Fruit fly (Drosophila melanogaster) whole organism, embryonic: ENCODE measurements around the gene CG31126.

ENCODE experiments used
- Atf-2 ChIP-seq: fragments of 200-800 bp; sonication (Bioruptor generic); optimal IDR thresholded peaks from 2 replicates; lab custom pipeline; 2016; ENCODE audit warnings: missing biosample characterization, missing genetic modification characterization
- Awh ChIP-seq: fragments of 200-800 bp; sonication (Bioruptor generic); IDR thresholded peaks from 2 replicates; pipeline ENCODE4, ENCODE4 v1.3.6; 2022; ENCODE audit warnings: missing biosample characterization, missing genetic modification characterization
- Bdp1 ChIP-seq: fragments of 200-800 bp; sonication (Bioruptor generic); optimal IDR thresholded peaks from 3 replicates; lab custom pipeline; 2016; ENCODE audit warnings: missing biosample characterization, missing genetic modification characterization
- CG14965 ChIP-seq: fragments of 200-800 bp; sonication (Bioruptor generic); optimal IDR thresholded peaks from 2 replicates; lab custom pipeline; 2016; ENCODE audit warnings: missing biosample characterization, missing genetic modification characterization, borderline replicate concordance
- CG15073 ChIP-seq: fragments of 200-800 bp; sonication (Bioruptor generic); optimal IDR thresholded peaks from 2 replicates; lab custom pipeline; 2016; ENCODE audit warnings: missing biosample characterization, missing genetic modification characterization
- CG15514 ChIP-seq: fragments of 200-800 bp; sonication (Bioruptor generic); optimal IDR thresholded peaks from 3 replicates; lab custom pipeline; 2017; ENCODE audit warnings: missing biosample characterization, missing genetic modification characterization, mild to moderate bottlenecking, moderate library complexity, missing genetic modification reagents
- CG18764 ChIP-seq: fragments of 200-800 bp; sonication (Bioruptor generic); optimal IDR thresholded peaks from 3 replicates; lab custom pipeline; 2016; ENCODE audit warnings: missing biosample characterization, missing genetic modification characterization
- CG2199 ChIP-seq: fragments of 200-800 bp; sonication (Bioruptor generic); IDR thresholded peaks from 3 replicates; pipeline ENCODE4 v1.3.6; 2022; ENCODE audit warnings: missing biosample characterization, missing genetic modification characterization
- CG2678 ChIP-seq: fragments of 200-800 bp; sonication (Bioruptor generic); optimal IDR thresholded peaks from 3 replicates; lab custom pipeline; 2019; ENCODE audit warnings: missing biosample characterization, mild to moderate bottlenecking, missing genetic modification characterization, moderate library complexity
- CG34224 ChIP-seq: fragments of 200-800 bp; sonication (Bioruptor generic); IDR thresholded peaks from 3 replicates; pipeline ENCODE4 v1.3.6; 2022; ENCODE audit warnings: missing biosample characterization, missing genetic modification characterization; ENCODE audit not compliant: partially characterized antibody
- CG4404 ChIP-seq: fragments of 200-800 bp; sonication (Bioruptor generic); IDR thresholded peaks from 2 replicates; pipeline ENCODE4 v1.3.6; 2022; ENCODE audit warnings: missing biosample characterization, missing genetic modification characterization
- CG4617 ChIP-seq: fragments of 200-800 bp; sonication (Bioruptor generic); optimal IDR thresholded peaks from 3 replicates; lab custom pipeline; 2016; ENCODE audit warnings: missing biosample characterization, missing genetic modification characterization, borderline replicate concordance
- CG9932 ChIP-seq: fragments of 200-800 bp; sonication (Bioruptor generic); IDR thresholded peaks from 2 replicates; pipeline ENCODE4 v1.3.6; 2022; ENCODE audit warnings: missing biosample characterization, missing genetic modification characterization
- Doc3 ChIP-seq: fragments of 200-800 bp; sonication (Bioruptor generic); IDR thresholded peaks from 3 replicates; pipeline ENCODE4 v1.3.6; 2022; ENCODE audit warnings: missing biosample characterization, missing genetic modification characterization; ENCODE audit not compliant: partially characterized antibody
- E2f1 ChIP-seq: fragments of 200-800 bp; sonication (Bioruptor generic); IDR thresholded peaks from 2 replicates; pipeline ENCODE4 v1.3.6; 2022; ENCODE audit warnings: missing biosample characterization, missing genetic modification characterization
- Eip74EF ChIP-seq, 2 experiments: fragments of 200-800 bp in 1 of 2; fragments of >200 bp in 1 of 2; sonication (Bioruptor generic) in 1 of 2; optimal IDR thresholded peaks; 2 replicates each; lab custom pipeline; 2017 to 2019; ENCODE audit warnings: missing biosample characterization in 2 of 2, missing genetic modification characterization in 2 of 2, mild to moderate bottlenecking in 1 of 2, moderate library complexity in 1 of 2
- Gug ChIP-seq: fragments of 200-800 bp; sonication (Bioruptor generic); IDR thresholded peaks from 4 replicates; pipeline ENCODE4 v1.3.6; 2022; ENCODE audit warnings: missing biosample characterization, missing genetic modification characterization
- H2.0 ChIP-seq: fragments of 200-800 bp; sonication (Bioruptor generic); IDR thresholded peaks from 2 replicates; pipeline ENCODE4 v1.3.6; 2022; ENCODE audit warnings: missing biosample characterization, missing genetic modification characterization
- Hr78 ChIP-seq, 2 experiments: fragments of 200-800 bp in 1 of 2; fragments of >200 bp in 1 of 2; sonication (Bioruptor generic) in 1 of 2; optimal IDR thresholded peaks; 2 replicates each; lab custom pipeline; 2017 to 2019; ENCODE audit warnings: missing biosample characterization in 2 of 2, missing genetic modification characterization in 2 of 2, mild to moderate bottlenecking in 1 of 2, moderate library complexity in 1 of 2
- MBD-R2 ChIP-seq: fragments of 200-800 bp; sonication (Bioruptor generic); IDR thresholded peaks from 2 replicates; pipeline ENCODE4 v1.3.6; 2022; ENCODE audit warnings: missing biosample characterization, missing genetic modification characterization
- Mes4 ChIP-seq: fragments of 200-800 bp; sonication (Bioruptor generic); optimal IDR thresholded peaks from 2 replicates; lab custom pipeline; 2016; ENCODE audit warnings: missing biosample characterization, missing genetic modification characterization
- Pdp1 ChIP-seq, 2 experiments: fragments of 200-800 bp; sonication (Bioruptor generic); optimal IDR thresholded peaks; 3 replicates each; lab custom pipeline; 2016; ENCODE audit warnings: missing biosample characterization in 2 of 2, missing genetic modification characterization in 2 of 2, mild to moderate bottlenecking in 1 of 2, moderate library complexity in 1 of 2
- Ptx1 ChIP-seq: fragments of 200-800 bp; sonication (Bioruptor generic); IDR thresholded peaks from 2 replicates; pipeline ENCODE4 v1.3.6; 2022; ENCODE audit warnings: missing biosample characterization, missing genetic modification characterization
- ara ChIP-seq: fragments of 200-800 bp; sonication (Bioruptor generic); IDR thresholded peaks from 2 replicates; pipeline ENCODE4 v1.3.6; 2022; ENCODE audit warnings: missing biosample characterization, missing genetic modification characterization
- btn ChIP-seq: fragments of 200-800 bp; sonication (Bioruptor generic); optimal IDR thresholded peaks from 2 replicates; lab custom pipeline; 2016; ENCODE audit warnings: missing biosample characterization, missing genetic modification characterization
- crol ChIP-seq: fragments of 200-800 bp; sonication (Bioruptor generic); IDR thresholded peaks from 2 replicates; pipeline ENCODE4 v1.3.6; 2022; ENCODE audit warnings: missing biosample characterization, missing genetic modification characterization
- da ChIP-seq: fragments of 200-800 bp; sonication (Bioruptor generic); optimal IDR thresholded peaks from 2 replicates; lab custom pipeline; 2016; ENCODE audit warnings: missing biosample characterization, missing genetic modification characterization
- dm ChIP-seq: fragments of 200-800 bp; sonication (Bioruptor generic); optimal IDR thresholded peaks from 3 replicates; lab custom pipeline; 2016; ENCODE audit warnings: missing biosample characterization, missing genetic modification characterization
- dmrt11E ChIP-seq: fragments of 200-800 bp; sonication (Bioruptor generic); optimal IDR thresholded peaks from 3 replicates; lab custom pipeline; 2018; ENCODE audit warnings: missing biosample characterization, mild to moderate bottlenecking, missing genetic modification characterization, moderate library complexity
- ftz-f1 ChIP-seq: fragments of 200-800 bp; sonication (Bioruptor generic); optimal IDR thresholded peaks from 2 replicates; lab custom pipeline; 2016; ENCODE audit warnings: missing biosample characterization, missing genetic modification characterization
- grn ChIP-seq: fragments of 200-800 bp; sonication (Bioruptor generic); optimal IDR thresholded peaks from 3 replicates; lab custom pipeline; 2017; ENCODE audit warnings: missing biosample characterization, missing genetic modification characterization
- gsb-n ChIP-seq: fragments of 200-800 bp; sonication (Bioruptor generic); optimal IDR thresholded peaks from 3 replicates; lab custom pipeline; 2018; ENCODE audit warnings: missing biosample characterization, mild to moderate bottlenecking, missing genetic modification characterization
- her ChIP-seq: fragments of 200-800 bp; sonication (Bioruptor generic); optimal IDR thresholded peaks from 2 replicates; lab custom pipeline; 2016; ENCODE audit warnings: missing biosample characterization, missing genetic modification characterization
- insv ChIP-seq, 2 experiments: fragments of 200-800 bp; sonication (Bioruptor generic); optimal IDR thresholded peaks; 3 replicates each; lab custom pipeline; 2016 to 2018; ENCODE audit warnings: missing biosample characterization in 2 of 2, missing genetic modification characterization in 2 of 2
- ken ChIP-seq: fragments of 200-800 bp; sonication (Bioruptor generic); IDR thresholded peaks from 3 replicates; pipeline ENCODE4 v1.3.6; 2022; ENCODE audit warnings: missing biosample characterization, missing genetic modification characterization
- knrl ChIP-seq: fragments of 200-800 bp; sonication (Bioruptor generic); IDR thresholded peaks from 3 replicates; pipeline ENCODE4 v1.3.6; 2022; ENCODE audit warnings: missing biosample characterization, missing genetic modification characterization; ENCODE audit not compliant: partially characterized antibody
- mld ChIP-seq: fragments of 200-800 bp; sonication (Bioruptor generic); IDR thresholded peaks from 3 replicates; pipeline ENCODE4 v1.3.6; 2022; ENCODE audit warnings: missing biosample characterization, missing genetic modification characterization; ENCODE audit not compliant: partially characterized antibody
- oc ChIP-seq: fragments of 200-800 bp; sonication (Bioruptor generic); optimal IDR thresholded peaks from 2 replicates; lab custom pipeline; 2018; ENCODE audit warnings: missing biosample characterization, mild to moderate bottlenecking, missing genetic modification characterization, moderate library complexity
- org-1 ChIP-seq: fragments of 200-800 bp; sonication (Bioruptor generic); optimal IDR thresholded peaks from 2 replicates; lab custom pipeline; 2017; ENCODE audit warnings: missing biosample characterization, missing genetic modification characterization
- pita ChIP-seq: fragments of 200-800 bp; sonication (Bioruptor generic); optimal IDR thresholded peaks from 2 replicates; lab custom pipeline; 2017; ENCODE audit warnings: missing biosample characterization, mild to moderate bottlenecking, missing genetic modification characterization
- stwl ChIP-seq: fragments of 200-800 bp; sonication (Bioruptor generic); optimal IDR thresholded peaks from 3 replicates; lab custom pipeline; 2018; ENCODE audit warnings: missing biosample characterization, mild to moderate bottlenecking, missing genetic modification characterization, moderate library complexity
- tgo ChIP-seq: fragments of 200-800 bp; sonication (Bioruptor generic); IDR thresholded peaks from 3 replicates; pipeline ENCODE4 v1.3.6; 2022; ENCODE audit warnings: missing biosample characterization, missing genetic modification characterization
- trem ChIP-seq: fragments of 200-800 bp; optimal IDR thresholded peaks from 3 replicates; lab custom pipeline; 2019; ENCODE audit warnings: missing biosample characterization, mild to moderate bottlenecking, missing genetic modification characterization, moderate library complexity
- wek ChIP-seq: fragments of 200-800 bp; sonication (Bioruptor generic); optimal IDR thresholded peaks from 3 replicates; lab custom pipeline; 2018; ENCODE audit warnings: missing biosample characterization, mild to moderate bottlenecking, missing genetic modification characterization, moderate library complexity
- zen ChIP-seq: fragments of 200-800 bp; sonication (Bioruptor generic); optimal IDR thresholded peaks from 3 replicates; lab custom pipeline; 2018; ENCODE audit warnings: missing biosample characterization, mild to moderate bottlenecking, missing genetic modification characterization, moderate library complexity

CG31126 gene

dm6 chr3R:24626667-24627066 is 32.8 kb upstream of the CG31126 start:
- no peak for TF ChIP-seq mld (GFP tag; lab: Robert Waterston, UW)
- peak; percentile 33 for TF ChIP-seq CG15073 (GFP tag; lab: Kevin White, UChicago)
- TF ChIP-seq Pdp1 (GFP tag; optimal IDR thresholded peaks at IDR 0.05; lab: Kevin White, UChicago) = peak in 1 of 2 experiments; percentile 62
- 0 out of 3 replicates have a peak, but pooled peaks have one; percentile 6 for TF ChIP-seq tgo (GFP tag; lab: Robert Waterston, UW)
- peak; percentile 3 for TF ChIP-seq grn (GFP tag; lab: Kevin White, UChicago)
- TF ChIP-seq Bdp1 (GFP tag; lab: Kevin White, UChicago) = no peak
- 0 out of 3 replicates have a peak, but pooled peaks have one; percentile 12 for TF ChIP-seq CG2199 (GFP tag; lab: Robert Waterston, UW)

dm6 chr3R:24629877-24630808 is 29.3 kb upstream of the CG31126 start, which contains the start of gene Wsck:
TSS of gene Wsck (minus strand) at chr3R:24630075.
- TF ChIP-seq wek (GFP tag; lab: Kevin White, UChicago) (peak; percentile 11), CG15514 (GFP tag; lab: Kevin White, UChicago) (peak; percentile 56), ken (GFP tag; lab: Robert Waterston, UW) (no peak), pita (GFP tag; lab: Kevin White, UChicago) (no peak), Ptx1 (GFP tag; lab: Robert Waterston, UW) (no peak), oc (tag; lab: Kevin White, UChicago) (peak; percentile 86), stwl (tag; lab: Kevin White, UChicago) (peak; percentile 51), knrl (GFP tag; lab: Robert Waterston, UW) (no peak; the same call in 2 of the 3 replicates), da (GFP tag; lab: Kevin White, UChicago) (no peak), CG4617 (GFP tag; lab: Kevin White, UChicago) (no peak), E2f1 (no peak; the same call in 1 of the 2 replicates), ftz-f1 (peak; percentile 2), Hr78 (GFP tag; optimal IDR thresholded peaks at IDR 0.05; lab: Kevin White, UChicago) (no peak), insv (GFP tag; optimal IDR thresholded peaks at IDR 0.05; lab: Kevin White, UChicago) (peak in 1 of 2 experiments; percentile 89), gsb-n (no peak), CG4404 (GFP tag; lab: Robert Waterston, UW) (no peak), Gug (no peak), Doc3 (GFP tag; lab: Robert Waterston, UW) (no peak), Mes4 (GFP tag; lab: Kevin White, UChicago) (no peak), CG18764 (GFP tag; lab: Kevin White, UChicago) (no peak), CG2678 (tag; lab: Kevin White, UChicago) (no peak), CG14965 (GFP tag; lab: Kevin White, UChicago) (no peak), H2.0 (no peak), Atf-2 (GFP tag; lab: Kevin White, UChicago) (no peak), org-1 (GFP tag; lab: Kevin White, UChicago) (no peak), CG34224 (GFP tag; lab: Robert Waterston, UW) (peak; percentile 44; the same call in 1 of the 3 replicates), CG9932 (GFP tag; lab: Robert Waterston, UW) (no peak), trem (no peak), MBD-R2 (peak; percentile 43; the same call in 1 of the 2 replicates), ara (GFP tag; lab: Robert Waterston, UW) (no peak), zen (peak; percentile 79), btn (GFP tag; lab: Kevin White, UChicago) (no peak), Awh (peak; percentile 24; the same call in 1 of the 2 replicates), Eip74EF (GFP tag; optimal IDR thresholded peaks at IDR 0.05; lab: Kevin White, UChicago) (no peak), dm (GFP tag; lab: Kevin White, UChicago) (peak; percentile 39), Bdp1 (GFP tag; lab: Kevin White, UChicago) (no peak), crol (GFP tag; lab: Robert Waterston, UW) (no peak), dmrt11E (tag; lab: Kevin White, UChicago) (no peak), her (GFP tag; lab: Kevin White, UChicago) (peak; percentile 33), mld (GFP tag; lab: Robert Waterston, UW) (peak; percentile 26; the same call in 1 of the 3 replicates)
